Fruit fly (Drosophila melanogaster) whole organism: ENCODE results near the gene CG12948.

Experiments
- CG8478 ChIP-seq: fragments of >200 bp; optimal IDR thresholded peaks from 2 replicates; lab custom pipeline; 2018; ENCODE audit warnings: inconsistent platforms
- usp ChIP-seq: fragments of >200 bp; optimal IDR thresholded peaks from 2 replicates; lab custom pipeline; 2017; ENCODE audit warnings: missing biosample characterization, missing genetic modification characterization, mixed read lengths

dm6 chr3R:9700513-9700912 is 47.0 kb downstream of the CG12948 start:
- TF ChIP-seq usp (GFP tag; lab: Kevin White, UChicago), result no peak
- no peak for TF ChIP-seq CG8478 (lab: Kevin White, UChicago)
